Fruit fly (Drosophila melanogaster) whole organism, prepupa: ENCODE results near the gene Mlc-c.
A peak's percentile ranks its signal among the peaks of the same experiment; 100 is the strongest.

Source experiments
- Blimp-1 ChIP-seq: fragments of 200-800 bp; sonication (Bioruptor generic); optimal IDR thresholded peaks from 3 replicates; lab custom pipeline; 2017; ENCODE audit warnings: missing biosample characterization, missing genetic modification characterization, mild to moderate bottlenecking, moderate library complexity, missing genetic modification reagents
- CG10631 ChIP-seq: fragments of 200-800 bp; sonication (Bioruptor generic); optimal IDR thresholded peaks from 2 replicates; lab custom pipeline; 2016; ENCODE audit warnings: missing biosample characterization, missing genetic modification characterization
- CG10669 ChIP-seq: fragments of 200-800 bp; sonication (Bioruptor generic); optimal IDR thresholded peaks from 3 replicates; lab custom pipeline; 2018; ENCODE audit warnings: missing biosample characterization, mild to moderate bottlenecking, missing genetic modification characterization, moderate library complexity
- CG11294 ChIP-seq: fragments of 200-800 bp; sonication (Bioruptor generic); IDR thresholded peaks from 2 replicates; pipeline ENCODE4 v1.3.6; 2022; ENCODE audit warnings: missing biosample characterization, missing genetic modification characterization
- CG11762 ChIP-seq: fragments of 200-800 bp; sonication (Bioruptor generic); optimal IDR thresholded peaks from 3 replicates; lab custom pipeline; 2016; ENCODE audit warnings: missing biosample characterization, missing genetic modification characterization; ENCODE audit not compliant: insufficient read depth
- CG11902 ChIP-seq: fragments of 200-800 bp; sonication (Bioruptor generic); optimal IDR thresholded peaks from 3 replicates; lab custom pipeline; 2016; ENCODE audit warnings: missing biosample characterization, missing genetic modification characterization
- CG15336 ChIP-seq: fragments of 200-800 bp; sonication (Bioruptor generic); IDR thresholded peaks from 2 replicates; pipeline ENCODE4 v1.3.6; 2022; ENCODE audit warnings: missing biosample characterization, missing genetic modification characterization
- CG32006 ChIP-seq: fragments of 200-800 bp; sonication (Bioruptor generic); optimal IDR thresholded peaks from 3 replicates; lab custom pipeline; 2017; ENCODE audit warnings: missing biosample characterization, mild to moderate bottlenecking, missing genetic modification characterization
- CG34406 ChIP-seq: fragments of 200-800 bp; sonication (Bioruptor generic); optimal IDR thresholded peaks from 3 replicates; lab custom pipeline; 2016; ENCODE audit warnings: missing biosample characterization, missing genetic modification characterization
- CG4318 ChIP-seq: fragments of 200-800 bp; sonication (Bioruptor generic); optimal IDR thresholded peaks from 3 replicates; lab custom pipeline; 2017; ENCODE audit warnings: missing biosample characterization, mild to moderate bottlenecking, missing genetic modification characterization
- CG6276 ChIP-seq: fragments of 200-800 bp; sonication (Bioruptor generic); optimal IDR thresholded peaks from 2 replicates; lab custom pipeline; 2017; ENCODE audit warnings: missing biosample characterization, mild to moderate bottlenecking, missing genetic modification characterization
- CG6854 ChIP-seq: fragments of 200-800 bp; sonication (Bioruptor generic); optimal IDR thresholded peaks from 2 replicates; lab custom pipeline; 2017; ENCODE audit warnings: missing biosample characterization, mild to moderate bottlenecking, missing genetic modification characterization
- CG7368 ChIP-seq: fragments of 200-800 bp; sonication (Bioruptor generic); optimal IDR thresholded peaks from 3 replicates; lab custom pipeline; 2016; ENCODE audit warnings: missing biosample characterization, missing genetic modification characterization
- CG8119 ChIP-seq: fragments of 200-800 bp; sonication (Bioruptor generic); IDR thresholded peaks from 3 replicates; pipeline ENCODE4 v1.3.6; 2022; ENCODE audit warnings: missing biosample characterization, missing genetic modification characterization
- CG8632 ChIP-seq: fragments of 200-800 bp; sonication (Bioruptor generic); optimal IDR thresholded peaks from 3 replicates; lab custom pipeline; 2016; ENCODE audit warnings: missing biosample characterization, missing genetic modification characterization
- Eip75B ChIP-seq: fragments of 200-800 bp; sonication (Bioruptor generic); optimal IDR thresholded peaks from 3 replicates; lab custom pipeline; 2016; ENCODE audit warnings: missing biosample characterization, missing genetic modification characterization
- Ets21C ChIP-seq: fragments of 200-800 bp; sonication (Bioruptor generic); optimal IDR thresholded peaks from 3 replicates; lab custom pipeline; 2016; ENCODE audit warnings: missing biosample characterization, missing genetic modification characterization
- Ets96B ChIP-seq: fragments of 200-800 bp; optimal IDR thresholded peaks from 2 replicates; lab custom pipeline; 2019; ENCODE audit warnings: missing biosample characterization, mild to moderate bottlenecking, missing genetic modification characterization, moderate library complexity
- Gug ChIP-seq: fragments of 200-800 bp; sonication (Bioruptor generic); IDR thresholded peaks from 2 replicates; pipeline ENCODE4 v1.3.6; 2022; ENCODE audit warnings: missing biosample characterization, missing genetic modification characterization
- Hr38 ChIP-seq: sonication (Bioruptor generic); optimal IDR thresholded peaks from 2 replicates; lab custom pipeline; 2016; ENCODE audit warnings: missing biosample characterization, missing genetic modification characterization
- Hr39 ChIP-seq: fragments of 200-800 bp; sonication (Bioruptor generic); optimal IDR thresholded peaks from 2 replicates; lab custom pipeline; 2016; ENCODE audit warnings: missing biosample characterization, missing genetic modification characterization
- Hr4 ChIP-seq: fragments of 200-800 bp; sonication (Bioruptor generic); optimal IDR thresholded peaks from 3 replicates; lab custom pipeline; 2016; ENCODE audit warnings: missing biosample characterization, missing genetic modification characterization
- Lpt ChIP-seq: fragments of 200-800 bp; sonication (Bioruptor generic); optimal IDR thresholded peaks from 3 replicates; lab custom pipeline; 2016; ENCODE audit warnings: missing biosample characterization, missing genetic modification characterization
- OdsH ChIP-seq: fragments of 200-800 bp; sonication (Bioruptor generic); optimal IDR thresholded peaks from 3 replicates; lab custom pipeline; 2016; ENCODE audit warnings: missing biosample characterization, missing genetic modification characterization
- Smox ChIP-seq: fragments of 200-800 bp; sonication (Bioruptor generic); optimal IDR thresholded peaks from 3 replicates; lab custom pipeline; 2016; ENCODE audit warnings: missing biosample characterization, missing genetic modification characterization
- Sox102F ChIP-seq: fragments of 200-800 bp; sonication (Bioruptor generic); optimal IDR thresholded peaks from 2 replicates; lab custom pipeline; 2016; ENCODE audit warnings: missing biosample characterization, mild to moderate bottlenecking, missing genetic modification characterization
- Sox14 ChIP-seq: fragments of 200-800 bp; sonication (Bioruptor generic); optimal IDR thresholded peaks from 3 replicates; lab custom pipeline; 2016; ENCODE audit warnings: missing biosample characterization, missing genetic modification characterization
- Sox15 ChIP-seq: fragments of 200-800 bp; sonication (Bioruptor generic); optimal IDR thresholded peaks from 3 replicates; lab custom pipeline; 2016; ENCODE audit warnings: missing biosample characterization, missing genetic modification characterization
- achi ChIP-seq: fragments of 200-800 bp; sonication (Bioruptor generic); optimal IDR thresholded peaks from 3 replicates; lab custom pipeline; 2016; ENCODE audit warnings: missing biosample characterization, missing genetic modification characterization
- acj6 ChIP-seq: fragments of 200-800 bp; sonication (Bioruptor generic); optimal IDR thresholded peaks from 3 replicates; lab custom pipeline; 2016; ENCODE audit warnings: missing biosample characterization, missing genetic modification characterization
- cyc ChIP-seq: fragments of 200-800 bp; sonication (Bioruptor generic); optimal IDR thresholded peaks from 3 replicates; lab custom pipeline; 2016; ENCODE audit warnings: missing biosample characterization, missing genetic modification characterization
- dac ChIP-seq: fragments of 200-800 bp; sonication (Bioruptor generic); optimal IDR thresholded peaks from 2 replicates; lab custom pipeline; 2017; ENCODE audit warnings: missing biosample characterization, mild to moderate bottlenecking, missing genetic modification characterization
- dsx ChIP-seq: fragments of 200-800 bp; optimal IDR thresholded peaks from 3 replicates; lab custom pipeline; 2019; ENCODE audit warnings: missing biosample characterization, mild to moderate bottlenecking, missing genetic modification characterization, moderate library complexity; ENCODE audit not compliant: poor library complexity, severe bottlenecking
- eg ChIP-seq: fragments of 200-800 bp; sonication (Bioruptor generic); IDR thresholded peaks from 3 replicates; pipeline ENCODE4 v1.3.6; 2022; ENCODE audit warnings: missing biosample characterization, missing genetic modification characterization
- esn ChIP-seq: fragments of 200-800 bp; sonication (Bioruptor generic); optimal IDR thresholded peaks from 2 replicates; lab custom pipeline; 2016; ENCODE audit warnings: missing biosample characterization, mild to moderate bottlenecking, missing genetic modification characterization, moderate library complexity
- fd59A ChIP-seq: fragments of 200-800 bp; sonication (Bioruptor generic); optimal IDR thresholded peaks from 2 replicates; lab custom pipeline; 2017; ENCODE audit warnings: missing biosample characterization, mild to moderate bottlenecking, missing genetic modification characterization, missing genetic modification reagents
- lz ChIP-seq: fragments of 200-800 bp; sonication (Bioruptor generic); optimal IDR thresholded peaks from 3 replicates; lab custom pipeline; 2016; ENCODE audit warnings: missing biosample characterization, missing genetic modification characterization
- net ChIP-seq: fragments of 200-800 bp; sonication (Bioruptor generic); optimal IDR thresholded peaks from 3 replicates; lab custom pipeline; 2016; ENCODE audit warnings: missing biosample characterization, missing genetic modification characterization
- pdm3 ChIP-seq: fragments of 200-800 bp; sonication (Bioruptor generic); optimal IDR thresholded peaks from 3 replicates; lab custom pipeline; 2016; ENCODE audit warnings: missing biosample characterization, missing genetic modification characterization
- ss ChIP-seq, 2 experiments: fragments of 200-800 bp; sonication (Bioruptor generic); optimal IDR thresholded peaks; 2 replicates in 1 of 2; 3 replicates in 1 of 2; lab custom pipeline; 2017 to 2018; ENCODE audit warnings: mild to moderate bottlenecking in 2 of 2, missing biosample characterization in 2 of 2, missing genetic modification characterization in 2 of 2, moderate library complexity in 1 of 2
- svp ChIP-seq: fragments of 200-800 bp; sonication (Bioruptor generic); peaks from one replicate; lab custom pipeline; 2016; ENCODE audit warnings: missing biosample characterization, missing genetic modification characterization
- topi ChIP-seq: fragments of 200-800 bp; sonication (Bioruptor generic); optimal IDR thresholded peaks from 3 replicates; lab custom pipeline; 2016; ENCODE audit warnings: missing biosample characterization, missing genetic modification characterization

The Mlc-c gene

DNA sequence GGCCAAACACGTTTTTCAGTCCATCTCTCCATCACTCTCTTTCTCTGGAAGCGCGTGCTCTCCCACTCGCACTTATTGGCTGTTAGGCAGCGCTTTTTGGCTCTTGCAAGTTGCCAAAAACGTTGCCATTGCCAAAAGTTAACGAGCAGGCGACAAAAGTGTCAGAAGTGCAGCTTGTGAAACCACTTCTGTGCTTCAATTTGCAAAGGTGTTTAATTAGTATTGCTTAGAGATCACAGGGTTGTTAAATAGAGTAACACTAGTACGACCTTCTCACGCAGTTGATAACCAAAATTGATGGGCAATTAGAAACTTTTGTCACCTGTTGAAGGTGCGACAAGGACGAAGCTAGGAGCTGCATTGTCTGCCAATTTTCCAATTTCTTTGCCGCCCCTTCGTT lies 13.9 kb downstream of the Mlc-c start (continued):
- no peak for TF ChIP-seq CG10669
- TF ChIP-seq cyc, result peak; percentile 55
- TF ChIP-seq Blimp-1, result no peak
- TF ChIP-seq CG11902 (GFP tag; lab: Kevin White, UChicago), result no peak
- peak; percentile 46 for TF ChIP-seq acj6 (GFP tag; lab: Kevin White, UChicago)
- peak; percentile 66 for TF ChIP-seq esn (GFP tag; lab: Kevin White, UChicago)
- TF ChIP-seq CG8632, result peak; percentile 32
- TF ChIP-seq svp (GFP tag; lab: Kevin White, UChicago), result peak; percentile 89
- TF ChIP-seq CG6854 (GFP tag; lab: Kevin White, UChicago), result no peak
- no peak for TF ChIP-seq dsx (GFP tag; lab: Kevin White, UChicago)
- no peak for TF ChIP-seq fd59A (GFP tag; lab: Kevin White, UChicago)
- TF ChIP-seq Hr38 (GFP tag; lab: Kevin White, UChicago), result no peak
- TF ChIP-seq CG4318, result peak; percentile 39
- TF ChIP-seq achi (GFP tag; lab: Kevin White, UChicago), result peak; percentile 48
- TF ChIP-seq CG11762 (GFP tag; lab: Kevin White, UChicago), result no peak
- no peak for TF ChIP-seq CG11294 (GFP tag; lab: Robert Waterston, UW)
- TF ChIP-seq CG34406, result peak; percentile 26
- peak; percentile 59 for TF ChIP-seq Hr4 (GFP tag; lab: Kevin White, UChicago)
- peak; percentile 63 for TF ChIP-seq CG15336 (GFP tag; lab: Robert Waterston, UW)
- TF ChIP-seq pdm3 (GFP tag; lab: Kevin White, UChicago), result peak; percentile 53
- TF ChIP-seq lz (GFP tag; lab: Kevin White, UChicago), result peak; percentile 76
- TF ChIP-seq ss (GFP tag; optimal IDR thresholded peaks at IDR 0.05; lab: Kevin White, UChicago), result no peak
- no peak for TF ChIP-seq Ets96B (tag; lab: Kevin White, UChicago)
- peak; percentile 60 for TF ChIP-seq Smox (GFP tag; lab: Kevin White, UChicago)
- TF ChIP-seq CG8119 (GFP tag; lab: Robert Waterston, UW), result peak; percentile 67; the same call in 2 of the 3 replicates
- peak; percentile 26 for TF ChIP-seq Sox14 (GFP tag; lab: Kevin White, UChicago)
- peak; percentile 26 for TF ChIP-seq CG7368 (GFP tag; lab: Kevin White, UChicago)
- TF ChIP-seq Gug, result peak; percentile 21; the same call in 1 of the 2 replicates
- peak; percentile 50 for TF ChIP-seq Ets21C (GFP tag; lab: Kevin White, UChicago)
- no peak for TF ChIP-seq Eip75B (GFP tag; lab: Kevin White, UChicago)
- no peak for TF ChIP-seq CG6276 (GFP tag; lab: Kevin White, UChicago)
- peak; percentile 79 for TF ChIP-seq Hr39 (GFP tag; lab: Kevin White, UChicago)
- TF ChIP-seq CG10631 (GFP tag; lab: Kevin White, UChicago), result no peak
- no peak for TF ChIP-seq Lpt (GFP tag; lab: Kevin White, UChicago)
- TF ChIP-seq net, result no peak
- peak; percentile 60 for TF ChIP-seq topi (GFP tag; lab: Kevin White, UChicago)
- TF ChIP-seq OdsH (GFP tag; lab: Kevin White, UChicago), result peak; percentile 44
- peak; percentile 65 for TF ChIP-seq CG32006 (GFP tag; lab: Kevin White, UChicago)
- TF ChIP-seq, all 60 proteins: peak for 32

- TF ChIP-seq eg (GFP tag; lab: Robert Waterston, UW), result no peak
- TF ChIP-seq Sox102F (GFP tag; lab: Kevin White, UChicago), result no peak
- TF ChIP-seq Sox15 (GFP tag; lab: Kevin White, UChicago), result no peak
- TF ChIP-seq esn (GFP tag; lab: Kevin White, UChicago), result no peak
- TF ChIP-seq CG10631 (GFP tag; lab: Kevin White, UChicago), result no peak
- TF ChIP-seq pdm3 (GFP tag; lab: Kevin White, UChicago), result no peak
- no peak for TF ChIP-seq Sox14 (GFP tag; lab: Kevin White, UChicago)
- no peak for TF ChIP-seq dac (GFP tag; lab: Kevin White, UChicago)
- no peak for TF ChIP-seq topi (GFP tag; lab: Kevin White, UChicago)
- TF ChIP-seq, all 60 proteins: peak for 0
Measured at dm6 chrX:5607647-5608046, 14.7 kb downstream of the Mlc-c start.
